Fruit fly (Drosophila melanogaster): ENCODE data around the gene Lrp4.

Lrp4 gene

dm6 chrX:15909564-15910284, 946 bp upstream of the Lrp4 start, which contains the start of gene CycD (continued):
- TF ChIP-seq tgo (GFP tag; IDR thresholded peaks at IDR 0.05) (peak; percentile 17; the same call in 1 of the 3 replicates), btn (GFP tag; optimal IDR thresholded peaks at IDR 0.05) (no peak), CG4730 (GFP tag; IDR thresholded peaks at IDR 0.05) (no peak), CG32532 (GFP tag; IDR thresholded peaks at IDR 0.05) (no peak), maf-S (GFP tag; optimal IDR thresholded peaks at IDR 0.05) (no peak), lola (GFP tag; optimal IDR thresholded peaks at IDR 0.05) (peak in 2 of 3 experiments; percentile 35 to 54), CG33213 (GFP tag; optimal IDR thresholded peaks at IDR 0.05) (peak; percentile 45), CTCF (GFP tag; optimal IDR thresholded peaks at IDR 0.05) (no peak), CG9932 (GFP tag; IDR thresholded peaks at IDR 0.05) (no peak), dm (GFP tag; optimal IDR thresholded peaks at IDR 0.05) (peak; percentile 5), jing (GFP tag; optimal IDR thresholded peaks at IDR 0.05) (no peak), sug (tag; optimal IDR thresholded peaks at IDR 0.05) (no peak), CG6254 (GFP tag; optimal IDR thresholded peaks at IDR 0.05) (no peak), disco-r (GFP tag; optimal IDR thresholded peaks at IDR 0.05) (no peak), NFAT (GFP tag; IDR thresholded peaks at IDR 0.05) (no peak), CG12659 (GFP tag; optimal IDR thresholded peaks at IDR 0.05) (peak; percentile 48), ewg (GFP tag; optimal IDR thresholded peaks at IDR 0.05) (no peak), hth (optimal IDR thresholded peaks at IDR 0.05) (no peak), pb (GFP tag; optimal IDR thresholded peaks at IDR 0.05) (no peak), gfzf (GFP tag; optimal IDR thresholded peaks at IDR 0.05) (peak; percentile 45), CG9727 (GFP tag; optimal IDR thresholded peaks at IDR 0.05) (no peak), Nf-YC (tag; optimal IDR thresholded peaks at IDR 0.05) (no peak), gt (GFP tag; IDR thresholded peaks at IDR 0.05) (no peak), sc (optimal IDR thresholded peaks at IDR 0.05) (no peak), sc (GFP tag; optimal IDR thresholded peaks at IDR 0.05) (no peak), esg (GFP tag; conservative IDR thresholded peaks at IDR 0.05) (no peak), CG8924 (tag; optimal IDR thresholded peaks at IDR 0.05) (no peak), Asciz (GFP tag; optimal IDR thresholded peaks at IDR 0.05) (no peak), run (tag; optimal IDR thresholded peaks at IDR 0.05) (no peak), tio (GFP tag; optimal IDR thresholded peaks at IDR 0.05) (no peak), CG1603 (tag; optimal IDR thresholded peaks at IDR 0.05) (peak; percentile 87), pfk (GFP tag; optimal IDR thresholded peaks at IDR 0.05) (peak; percentile 62), CG14014 (GFP tag; IDR thresholded peaks at IDR 0.05) (0 out of 2 replicates have a peak, but pooled peaks have one; percentile 5), CG7963 (GFP tag; IDR thresholded peaks at IDR 0.05; ENCODE audit: partially characterized antibody) (peak; percentile 69), Atf3 (GFP tag; optimal IDR thresholded peaks at IDR 0.05) (no peak), Atf-2 (GFP tag; optimal IDR thresholded peaks at IDR 0.05) (no peak), CG18011 (GFP tag; optimal IDR thresholded peaks at IDR 0.05) (peak; percentile 96), crol (GFP tag; IDR thresholded peaks at IDR 0.05) (no peak), CG14050 (GFP tag; IDR thresholded peaks at IDR 0.05) (no peak), YL-1 (GFP tag; optimal IDR thresholded peaks at IDR 0.05) (no peak), fd64A (GFP tag; optimal IDR thresholded peaks at IDR 0.05) (no peak), CG15073 (GFP tag; optimal IDR thresholded peaks at IDR 0.05) (no peak), Elba2 (GFP tag; optimal IDR thresholded peaks at IDR 0.05) (no peak), en (GFP tag; optimal IDR thresholded peaks at IDR 0.05) (no peak), danr (GFP tag; IDR thresholded peaks at IDR 0.05) (no peak), CG3281 (GFP tag; optimal IDR thresholded peaks at IDR 0.05) (no peak), nmo (GFP tag; optimal IDR thresholded peaks at IDR 0.05) (peak; percentile 1), Trl (optimal IDR thresholded peaks at IDR 0.05) (no peak), Trl (GFP tag; optimal IDR thresholded peaks at IDR 0.05) (no peak), Hr39 (optimal IDR thresholded peaks at IDR 0.05) (no peak), CG10543 (GFP tag; optimal IDR thresholded peaks at IDR 0.05) (no peak), croc (GFP tag; conservative IDR thresholded peaks at IDR 0.05) (peak; percentile 34; the same call in 1 of the 3 replicates)
